Worm (Caenorhabditis elegans) whole organism, L4 larva: ENCODE results near the gene R11D1.3.

Experiments used
- F37D6.2 ChIP-seq: sonication (generic microtip); optimal IDR thresholded peaks from 2 replicates; lab custom pipeline; 2016; ENCODE audit warnings: mild to moderate bottlenecking, missing genetic modification characterization, missing compliant biosample characterization
- T26A8.4 ChIP-seq: fragments of 200-800 bp; sonication (Bioruptor generic); IDR thresholded peaks from 2 replicates; pipeline ENCODE4 v1.3.6; 2022; ENCODE audit warnings: missing genetic modification characterization, missing compliant biosample characterization
- Y48G9A.11 ChIP-seq: fragments of 200-800 bp; sonication (Bioruptor generic); IDR thresholded peaks from 2 replicates; pipeline ENCODE4 v1.3.6; 2022; ENCODE audit warnings: missing genetic modification reagents, missing genetic modification characterization, missing compliant biosample characterization
- aha-1 ChIP-seq: fragments of 150-350 bp; peaks from one replicate; lab custom pipeline; 2014; ENCODE audit warnings: missing biosample characterization, missing genetic modification characterization
- aly-2 ChIP-seq: sonication (generic microtip); optimal IDR thresholded peaks from 2 replicates; lab custom pipeline; 2018; ENCODE audit warnings: missing biosample characterization, missing genetic modification characterization
- ces-1 ChIP-seq: fragments of 150-350 bp; sonication (generic microtip); optimal IDR thresholded peaks from 4 replicates; lab custom pipeline; 2014; ENCODE audit warnings: missing biosample characterization, missing genetic modification reagents, missing genetic modification characterization
- cey-2 ChIP-seq: sonication (generic microtip); optimal IDR thresholded peaks from 3 replicates; lab custom pipeline; 2017; ENCODE audit warnings: missing genetic modification characterization, mild to moderate bottlenecking, missing compliant biosample characterization, antibody characterized with exemption, borderline replicate concordance; ENCODE audit not compliant: insufficient read depth
- dmd-8 ChIP-seq: fragments of 200-800 bp; sonication (Bioruptor generic); IDR thresholded peaks from 2 replicates; pipeline ENCODE4 v1.3.6; 2022; ENCODE audit warnings: missing genetic modification characterization, missing compliant biosample characterization
- dpl-1 ChIP-seq: fragments of 150-350 bp; optimal IDR thresholded peaks from 2 replicates; lab custom pipeline; 2014; ENCODE audit warnings: missing biosample characterization, missing genetic modification reagents, missing genetic modification characterization
- egl-43 ChIP-seq: fragments of 200-800 bp; sonication (Bioruptor generic); IDR thresholded peaks from 2 replicates; pipeline ENCODE4 v1.3.6; 2022; ENCODE audit warnings: missing genetic modification reagents, missing genetic modification characterization, missing compliant biosample characterization
- fkh-10 ChIP-seq: fragments of 150-350 bp; optimal IDR thresholded peaks from 2 replicates; lab custom pipeline; 2014; ENCODE audit warnings: missing biosample characterization, missing genetic modification reagents, missing genetic modification characterization
- fos-1 ChIP-seq: fragments of 150-350 bp; optimal IDR thresholded peaks from 2 replicates; lab custom pipeline; 2014; ENCODE audit warnings: missing biosample characterization, missing genetic modification characterization
- gei-8 ChIP-seq: fragments of 200-800 bp; sonication (Bioruptor generic); optimal IDR thresholded peaks from 2 replicates; lab custom pipeline; 2018; ENCODE audit warnings: mild to moderate bottlenecking, missing genetic modification characterization, missing compliant biosample characterization
- hif-1 ChIP-seq, 2 experiments: sonication (generic microtip); optimal IDR thresholded peaks; 2 replicates each; lab custom pipeline; 2016 to 2017; ENCODE audit warnings: missing compliant biosample characterization in 2 of 2, missing genetic modification characterization in 2 of 2, missing genetic modification reagents in 2 of 2, missing genotype in 2 of 2, mild to moderate bottlenecking in 1 of 2
- hlh-30 ChIP-seq: sonication (generic microtip); optimal IDR thresholded peaks from 2 replicates; lab custom pipeline; 2017; ENCODE audit warnings: antibody characterized with exemption, mild to moderate bottlenecking, missing genetic modification characterization, missing compliant biosample characterization; ENCODE audit not compliant: insufficient read depth
- lin-1 ChIP-seq: fragments of 200-800 bp; sonication (Bioruptor generic); IDR thresholded peaks from 2 replicates; pipeline ENCODE4 v1.3.6; 2022; ENCODE audit warnings: missing genetic modification reagents, missing genetic modification characterization, missing compliant biosample characterization
- lin-13 ChIP-seq: fragments of 150-350 bp; optimal IDR thresholded peaks from 2 replicates; lab custom pipeline; 2014; ENCODE audit warnings: missing biosample characterization, missing genetic modification reagents, missing genetic modification characterization
- lin-15B ChIP-seq: fragments of 150-350 bp; sonication (generic microtip); optimal IDR thresholded peaks from 3 replicates; lab custom pipeline; 2014; ENCODE audit warnings: missing biosample characterization, missing genetic modification characterization
- lin-29 ChIP-seq: fragments of 200-800 bp; sonication (Bioruptor generic); IDR thresholded peaks from 2 replicates; pipeline ENCODE4 v1.3.6; 2022; ENCODE audit warnings: missing genetic modification reagents, missing genetic modification characterization, missing compliant biosample characterization
- nhr-42 ChIP-seq: fragments of 200-800 bp; sonication (Bioruptor generic); IDR thresholded peaks from 2 replicates; pipeline ENCODE4 v1.3.6; 2022; ENCODE audit warnings: missing genetic modification characterization, missing compliant biosample characterization
- nhr-48 ChIP-seq: sonication (generic microtip); optimal IDR thresholded peaks from 2 replicates; lab custom pipeline; 2016; ENCODE audit warnings: mild to moderate bottlenecking, missing genetic modification characterization, missing compliant biosample characterization
- nhr-6 ChIP-seq: fragments of 150-350 bp; optimal IDR thresholded peaks from 2 replicates; lab custom pipeline; 2014; ENCODE audit warnings: missing biosample characterization, missing genetic modification characterization
- pqm-1 ChIP-seq: sonication (generic microtip); optimal IDR thresholded peaks from 2 replicates; lab custom pipeline; 2017; ENCODE audit warnings: missing biosample characterization, missing genetic modification characterization
- sdz-12 ChIP-seq: fragments of 200-800 bp; sonication (Bioruptor generic); optimal IDR thresholded peaks from 2 replicates; lab custom pipeline; 2018; ENCODE audit warnings: mild to moderate bottlenecking, missing genetic modification characterization, missing compliant biosample characterization
- skn-1 ChIP-seq: fragments of 150-350 bp; optimal IDR thresholded peaks from 2 replicates; lab custom pipeline; 2014; ENCODE audit warnings: missing biosample characterization, missing genetic modification characterization
- snpc-4 ChIP-seq: fragments of 150-350 bp; optimal IDR thresholded peaks from 2 replicates; lab custom pipeline; 2014; ENCODE audit warnings: missing biosample characterization, missing genetic modification characterization
- tag-97 ChIP-seq: fragments of 200-800 bp; sonication (Bioruptor generic); IDR thresholded peaks from 2 replicates; pipeline ENCODE4 v1.3.6; 2022; ENCODE audit warnings: missing genetic modification characterization, missing compliant biosample characterization
- unc-39 ChIP-seq: sonication (generic microtip); optimal IDR thresholded peaks from 2 replicates; lab custom pipeline; 2017; ENCODE audit warnings: missing biosample characterization, missing genetic modification characterization
- unc-62 ChIP-seq, 3 experiments: fragments of 150-350 bp in 1 of 3; sonication (generic microtip); optimal IDR thresholded peaks in 2 of 3; peaks in 1 of 3; 1 replicate in 1 of 3; 2 replicates in 2 of 3; lab custom pipeline; 2014 to 2017; ENCODE audit warnings: missing biosample characterization in 3 of 3, missing genetic modification characterization in 3 of 3, missing genetic modification reagents in 3 of 3, missing genotype in 1 of 3
- zip-11 ChIP-seq: fragments of 200-800 bp; sonication (Bioruptor generic); IDR thresholded peaks from 2 replicates; pipeline ENCODE4 v1.3.6; 2022; ENCODE audit warnings: missing genetic modification characterization, missing compliant biosample characterization
- zip-2 ChIP-seq: fragments of 150-350 bp; optimal IDR thresholded peaks from 2 replicates; lab custom pipeline; 2014; ENCODE audit warnings: missing biosample characterization, missing genetic modification characterization

R11D1.3 gene

ce11 chrV:12752407-12752806, 40.5 kb upstream of the R11D1.3 start, which contains the start of gene C15C8.8:
TSS of gene C15C8.8 (minus strand) at chrV:12752507.
- TF ChIP-seq F37D6.2 (tag; lab: Kevin White, UChicago) (no peak), fos-1 (tag; lab: Kevin White, UChicago) (no peak), lin-15B (tag; lab: Kevin White, UChicago) (no peak), snpc-4 (tag; lab: Kevin White, UChicago) (no peak), aha-1 (tag; lab: Kevin White, UChicago) (no peak), nhr-48 (tag; lab: Kevin White, UChicago) (no peak), zip-2 (tag; lab: Kevin White, UChicago) (no peak), hif-1 (tag; optimal IDR thresholded peaks at IDR 0.05; lab: Kevin White, UChicago) (no peak), skn-1 (tag; lab: Kevin White, UChicago) (no peak), dmd-8 (GFP tag; lab: Robert Waterston, UW) (no peak), cey-2 (tag; lab: Kevin White, UChicago) (no peak), lin-1 (no peak), unc-39 (tag; lab: Kevin White, UChicago) (no peak), lin-29 (GFP tag; lab: Robert Waterston, UW) (no peak), ces-1 (GFP tag; lab: Kevin White, UChicago) (no peak), hlh-30 (tag; lab: Kevin White, UChicago) (no peak), aly-2 (tag; lab: Kevin White, UChicago) (no peak), tag-97 (GFP tag; lab: Robert Waterston, UW) (no peak)

- TF ChIP-seq unc-62 (GFP tag; optimal IDR thresholded peaks at IDR 0.05 in 1 of 2; lab: Kevin White, UChicago), result peak in 1 of 2 experiments; percentile 50
- TF ChIP-seq unc-62 (tag; optimal IDR thresholded peaks at IDR 0.05; lab: Kevin White, UChicago), result no peak
- no peak for TF ChIP-seq lin-13
- TF ChIP-seq hif-1 (tag; optimal IDR thresholded peaks at IDR 0.05; lab: Kevin White, UChicago), result no peak
- TF ChIP-seq nhr-42 (GFP tag; lab: Robert Waterston, UW), result no peak
- no peak for TF ChIP-seq T26A8.4
- no peak for TF ChIP-seq zip-11 (GFP tag; lab: Robert Waterston, UW)
- TF ChIP-seq sdz-12, result no peak
- TF ChIP-seq gei-8 (GFP tag; lab: Kevin White, UChicago), result no peak
- TF ChIP-seq, all 104 proteins: peak for 1
These were observed 39.7 kb upstream of the R11D1.3 start, which contains the start of gene C15C8.6 for ce11 chrV:12751495-12752050. TSS of gene C15C8.6 (minus strand) at chrV:12751545.

- TF ChIP-seq unc-62 (GFP tag; optimal IDR thresholded peaks at IDR 0.05 in 1 of 2; lab: Kevin White, UChicago) (peak in 1 of 2 experiments; percentile 94), unc-62 (tag; optimal IDR thresholded peaks at IDR 0.05; lab: Kevin White, UChicago) (no peak), Y48G9A.11 (no peak)
These were observed 37.7 kb upstream of the R11D1.3 start for ce11 chrV:12749558-12749957.

ce11 chrV:12747856-12748255, 36.0 kb upstream of the R11D1.3 start, which contains the start of gene C15C8.5:
TSS of gene C15C8.5 (plus strand) at chrV:12748007.
- TF ChIP-seq ces-1 (GFP tag; lab: Kevin White, UChicago), result peak; percentile 91
- no peak for TF ChIP-seq egl-43 (GFP tag; lab: Robert Waterston, UW)
- peak; percentile 97 for TF ChIP-seq fkh-10

ce11 chrV:12747431-12747830, 35.5 kb upstream of the R11D1.3 start, which contains the start of gene C15C8.4:
TSS of gene C15C8.4 (minus strand) at chrV:12747463.
- TF ChIP-seq dpl-1 (GFP tag; lab: Kevin White, UChicago), result peak; percentile 17
- TF ChIP-seq pqm-1, result no peak
- TF ChIP-seq fos-1 (tag; lab: Kevin White, UChicago), result no peak
- TF ChIP-seq nhr-6 (tag; lab: Kevin White, UChicago), result peak; percentile 54
